Worm (Caenorhabditis elegans) whole organism, dauer: ENCODE data around the gene R02F11.11.

Experiments used
- unc-62 ChIP-seq: sonication (generic microtip); optimal IDR thresholded peaks from 2 replicates; lab custom pipeline; 2017; ENCODE audit warnings: missing biosample characterization, missing genetic modification reagents, missing genetic modification characterization

Gene R02F11.11

ce11 chrV:4823683-4824391 lies 32.2 kb downstream of the R02F11.11 start:
- TF ChIP-seq unc-62 (GFP tag; lab: Kevin White, UChicago) = no peak

ce11 chrV:4826710-4827380 lies 35.2 kb downstream of the R02F11.11 start, which contains the start of the genes hsp-6 and C37H5.5:
Gene hsp-6, minus strand, starts transcription at chrV:4826760.
Gene C37H5.5, plus strand, starts transcription at chrV:4827360.
- TF ChIP-seq unc-62 (GFP tag; lab: Kevin White, UChicago) = no peak

- no peak for TF ChIP-seq unc-62 (GFP tag; lab: Kevin White, UChicago)
Observed at ce11 chrV:4834277-4834676, 42.6 kb downstream of the R02F11.11 start, which contains the start of gene C37H5.14. Gene C37H5.14, minus strand, starts transcription at chrV:4834377.

ce11 chrV:4839913-4840312 lies 48.2 kb downstream of the R02F11.11 start, which contains the start of gene nas-9:
Gene nas-9, minus strand, starts transcription at chrV:4840013.
- no peak for TF ChIP-seq unc-62 (GFP tag; lab: Kevin White, UChicago)

- TF ChIP-seq unc-62 (GFP tag; lab: Kevin White, UChicago) = no peak
Observed at ce11 chrV:4841179-4841578, 49.5 kb downstream of the R02F11.11 start, which contains the start of gene cwp-1. Gene cwp-1, minus strand, starts transcription at chrV:4841279.

- TF ChIP-seq unc-62 (GFP tag; lab: Kevin White, UChicago) = no peak
Observed at ce11 chrV:4842544-4842943, 50.9 kb downstream of the R02F11.11 start, which contains the start of the genes cwp-2 and cwp-3. Gene cwp-2, minus strand, starts transcription at chrV:4842644. Gene cwp-3, plus strand, starts transcription at chrV:4842836.
